Worm (Caenorhabditis elegans) whole organism, L4 larva: Measurements from ENCODE around the gene Y105C5B.5.

ENCODE experiments used
- F10B5.3 ChIP-seq: sonication (generic microtip); optimal IDR thresholded peaks from 2 replicates; lab custom pipeline; 2016; ENCODE audit warnings: mild to moderate bottlenecking, missing genetic modification characterization, missing compliant biosample characterization
- F26F4.8 ChIP-seq: fragments of 200-800 bp; sonication (Bioruptor generic); conservative IDR thresholded peaks from 2 replicates; pipeline ENCODE4 v1.3.6; 2022; ENCODE audit warnings: missing genetic modification characterization, missing compliant biosample characterization
- F37D6.2 ChIP-seq: sonication (generic microtip); optimal IDR thresholded peaks from 2 replicates; lab custom pipeline; 2016; ENCODE audit warnings: mild to moderate bottlenecking, missing genetic modification characterization, missing compliant biosample characterization
- F49E8.2 ChIP-seq: sonication (generic microtip); optimal IDR thresholded peaks from 2 replicates; lab custom pipeline; 2016; ENCODE audit warnings: missing compliant biosample characterization, mild to moderate bottlenecking, missing genetic modification characterization, borderline replicate concordance
- T20F7.1 ChIP-seq: fragments of 200-800 bp; sonication (Bioruptor generic); optimal IDR thresholded peaks from 2 replicates; lab custom pipeline; 2018; ENCODE audit warnings: mild to moderate bottlenecking, missing genetic modification characterization, missing compliant biosample characterization
- Y105C5A.15 ChIP-seq: fragments of 200-800 bp; sonication (Bioruptor generic); IDR thresholded peaks from 2 replicates; pipeline ENCODE4 v1.3.6; 2022; ENCODE audit warnings: missing genetic modification characterization, missing compliant biosample characterization
- ZK337.2 ChIP-seq: fragments of 200-800 bp; sonication (Bioruptor generic); IDR thresholded peaks from 2 replicates; pipeline ENCODE4 v1.3.6; 2022; ENCODE audit warnings: missing genetic modification reagents, missing genetic modification characterization, missing compliant biosample characterization
- aly-2 ChIP-seq: sonication (generic microtip); optimal IDR thresholded peaks from 2 replicates; lab custom pipeline; 2018; ENCODE audit warnings: missing biosample characterization, missing genetic modification characterization
- ama-1 ChIP-seq: fragments of 150-350 bp; optimal IDR thresholded peaks from 2 replicates; lab custom pipeline; 2014; ENCODE audit warnings: inconsistent platforms, mixed read lengths
- arid-1 ChIP-seq: fragments of 200-800 bp; sonication (Bioruptor generic); conservative IDR thresholded peaks from 2 replicates; pipeline ENCODE4 v1.3.6; 2022; ENCODE audit warnings: missing genetic modification reagents, missing genetic modification characterization, missing compliant biosample characterization
- ctbp-1 ChIP-seq: fragments of 200-800 bp; sonication (Bioruptor generic); IDR thresholded peaks from 2 replicates; pipeline ENCODE4 v1.3.6; 2022; ENCODE audit warnings: missing genetic modification reagents, missing genetic modification characterization, missing compliant biosample characterization
- daf-12 ChIP-seq: fragments of 150-350 bp; optimal IDR thresholded peaks from 2 replicates; lab custom pipeline; 2014; ENCODE audit warnings: missing biosample characterization, missing genetic modification reagents, missing genetic modification characterization
- daf-8 ChIP-seq: fragments of 200-800 bp; sonication (Bioruptor generic); IDR thresholded peaks from 2 replicates; pipeline ENCODE4 v1.3.6; 2022; ENCODE audit warnings: missing genetic modification characterization, missing compliant biosample characterization
- dpl-1 ChIP-seq: fragments of 150-350 bp; optimal IDR thresholded peaks from 2 replicates; lab custom pipeline; 2014; ENCODE audit warnings: missing biosample characterization, missing genetic modification reagents, missing genetic modification characterization
- duxl-1 ChIP-seq: sonication (generic microtip); optimal IDR thresholded peaks from 2 replicates; lab custom pipeline; 2016; ENCODE audit warnings: mild to moderate bottlenecking, missing genetic modification characterization, moderate library complexity, missing compliant biosample characterization; ENCODE audit not compliant: poor library complexity
- dve-1 ChIP-seq: sonication (generic microtip); optimal IDR thresholded peaks from 2 replicates; lab custom pipeline; 2017; ENCODE audit warnings: antibody characterized with exemption, mild to moderate bottlenecking, missing genetic modification characterization, missing compliant biosample characterization; ENCODE audit not compliant: insufficient read depth
- hif-1 ChIP-seq, 2 experiments: sonication (generic microtip); optimal IDR thresholded peaks; 2 replicates each; lab custom pipeline; 2016 to 2017; ENCODE audit warnings: missing compliant biosample characterization in 2 of 2, missing genetic modification characterization in 2 of 2, missing genetic modification reagents in 2 of 2, missing genotype in 2 of 2, mild to moderate bottlenecking in 1 of 2
- hlh-11 ChIP-seq: fragments of 200-800 bp; sonication (Bioruptor generic); optimal IDR thresholded peaks from 2 replicates; lab custom pipeline; 2018; ENCODE audit warnings: mild to moderate bottlenecking, missing genetic modification characterization, missing compliant biosample characterization
- hlh-30 ChIP-seq: sonication (generic microtip); optimal IDR thresholded peaks from 2 replicates; lab custom pipeline; 2017; ENCODE audit warnings: antibody characterized with exemption, mild to moderate bottlenecking, missing genetic modification characterization, missing compliant biosample characterization; ENCODE audit not compliant: insufficient read depth
- hmg-1.1 ChIP-seq: fragments of 200-800 bp; sonication (Bioruptor generic); IDR thresholded peaks from 2 replicates; pipeline ENCODE4 v1.3.6; 2022; ENCODE audit warnings: missing genetic modification reagents, missing genetic modification characterization, missing compliant biosample characterization
- lin-1 ChIP-seq: fragments of 200-800 bp; sonication (Bioruptor generic); IDR thresholded peaks from 2 replicates; pipeline ENCODE4 v1.3.6; 2022; ENCODE audit warnings: missing genetic modification reagents, missing genetic modification characterization, missing compliant biosample characterization
- lin-15B ChIP-seq: fragments of 150-350 bp; sonication (generic microtip); optimal IDR thresholded peaks from 3 replicates; lab custom pipeline; 2014; ENCODE audit warnings: missing biosample characterization, missing genetic modification characterization
- lin-39 ChIP-seq: fragments of 150-350 bp; optimal IDR thresholded peaks from 2 replicates; lab custom pipeline; 2014; ENCODE audit warnings: missing biosample characterization, missing genetic modification reagents, missing genetic modification characterization
- lir-3 ChIP-seq: sonication (generic microtip); optimal IDR thresholded peaks from 2 replicates; lab custom pipeline; 2016; ENCODE audit warnings: mild to moderate bottlenecking, missing genetic modification characterization, missing compliant biosample characterization
- madf-5 ChIP-seq, 2 experiments: fragments of 200-800 bp; sonication (Bioruptor generic); IDR thresholded peaks; 2 replicates each; pipeline ENCODE4 v1.3.6; 2022; ENCODE audit warnings: missing compliant biosample characterization in 2 of 2, missing genetic modification characterization in 2 of 2
- mdl-1 ChIP-seq, 2 experiments: fragments of 150-350 bp in 1 of 2; sonication (generic microtip) in 1 of 2; optimal IDR thresholded peaks; 2 replicates each; lab custom pipeline; 2014 to 2017; ENCODE audit warnings: missing biosample characterization in 2 of 2, missing genetic modification characterization in 2 of 2
- mdt-29 ChIP-seq: fragments of 200-800 bp; sonication (Bioruptor generic); IDR thresholded peaks from 2 replicates; pipeline ENCODE4 v1.3.6; 2022; ENCODE audit warnings: missing genetic modification reagents, missing genetic modification characterization, missing compliant biosample characterization
- mes-2 ChIP-seq: sonication (generic microtip); optimal IDR thresholded peaks from 2 replicates; lab custom pipeline; 2016; ENCODE audit warnings: missing genotype, mild to moderate bottlenecking, missing genetic modification characterization, missing compliant biosample characterization; ENCODE audit not compliant: poor library complexity, severe bottlenecking
- mxl-2 ChIP-seq: fragments of 200-800 bp; sonication (Bioruptor generic); conservative IDR thresholded peaks from 2 replicates; pipeline ENCODE4 v1.3.6; 2022; ENCODE audit warnings: missing genetic modification reagents, missing genetic modification characterization, missing compliant biosample characterization
- mxl-3 ChIP-seq: fragments of 200-800 bp; sonication (Bioruptor generic); optimal IDR thresholded peaks from 2 replicates; lab custom pipeline; 2018; ENCODE audit warnings: mild to moderate bottlenecking, missing genetic modification characterization, missing compliant biosample characterization
- nhr-11 ChIP-seq: fragments of 150-350 bp; optimal IDR thresholded peaks from 2 replicates; lab custom pipeline; 2014; ENCODE audit warnings: missing biosample characterization, missing genetic modification characterization
- nhr-111 ChIP-seq: fragments of 200-800 bp; sonication (Bioruptor generic); optimal IDR thresholded peaks from 2 replicates; lab custom pipeline; 2018; ENCODE audit warnings: mild to moderate bottlenecking, missing genetic modification characterization, missing compliant biosample characterization
- nhr-237 ChIP-seq: sonication (generic microtip); optimal IDR thresholded peaks from 2 replicates; lab custom pipeline; 2017; ENCODE audit warnings: missing biosample characterization, missing genetic modification characterization
- nhr-28 ChIP-seq: fragments of 150-350 bp; optimal IDR thresholded peaks from 2 replicates; lab custom pipeline; 2014; ENCODE audit warnings: missing biosample characterization, missing genetic modification characterization
- nhr-76 ChIP-seq: fragments of 150-350 bp; optimal IDR thresholded peaks from 2 replicates; lab custom pipeline; 2014; ENCODE audit warnings: missing biosample characterization, missing genetic modification characterization
- nhr-77 ChIP-seq: fragments of 150-350 bp; optimal IDR thresholded peaks from 2 replicates; lab custom pipeline; 2014; ENCODE audit warnings: missing biosample characterization, missing genetic modification characterization
- pha-4 ChIP-seq, 2 experiments: fragments of 150-350 bp in 1 of 2; fragments of 200-800 bp in 1 of 2; sonication (Bioruptor generic) in 1 of 2; IDR thresholded peaks in 1 of 2; optimal IDR thresholded peaks in 1 of 2; 2 replicates each; pipeline versions ENCODE4 v1.3.6 to Lab custom; 2014 to 2022; ENCODE audit warnings: missing genetic modification characterization in 2 of 2, missing genetic modification reagents in 2 of 2, missing biosample characterization in 1 of 2, missing compliant biosample characterization in 1 of 2
- php-3 ChIP-seq: fragments of 200-800 bp; sonication (Bioruptor generic); IDR thresholded peaks from 2 replicates; pipeline ENCODE4 v1.3.6; 2022; ENCODE audit warnings: missing genetic modification reagents, missing genetic modification characterization, missing compliant biosample characterization
- set-16 ChIP-seq: fragments of 200-800 bp; sonication (Bioruptor generic); IDR thresholded peaks from 2 replicates; pipeline ENCODE4 v1.3.6; 2022; ENCODE audit warnings: missing genetic modification reagents, missing genetic modification characterization, missing compliant biosample characterization
- skn-1 ChIP-seq: fragments of 150-350 bp; optimal IDR thresholded peaks from 2 replicates; lab custom pipeline; 2014; ENCODE audit warnings: missing biosample characterization, missing genetic modification characterization
- snpc-1.2 ChIP-seq: fragments of 200-800 bp; sonication (Bioruptor generic); IDR thresholded peaks from 2 replicates; pipeline ENCODE4 v1.3.6; 2022; ENCODE audit warnings: missing genetic modification reagents, missing genetic modification characterization, missing compliant biosample characterization
- tra-1 ChIP-seq: fragments of 200-800 bp; sonication (Bioruptor generic); IDR thresholded peaks from 2 replicates; pipeline ENCODE4 v1.3.6; 2022; ENCODE audit warnings: missing genetic modification reagents, missing genetic modification characterization, missing compliant biosample characterization
- unc-130 ChIP-seq: sonication (generic microtip); optimal IDR thresholded peaks from 2 replicates; lab custom pipeline; 2016; ENCODE audit warnings: missing genetic modification reagents, missing genetic modification characterization, missing compliant biosample characterization
- unc-39 ChIP-seq: sonication (generic microtip); optimal IDR thresholded peaks from 2 replicates; lab custom pipeline; 2017; ENCODE audit warnings: missing biosample characterization, missing genetic modification characterization
- zag-1 ChIP-seq: fragments of 150-350 bp; optimal IDR thresholded peaks from 2 replicates; lab custom pipeline; 2014; ENCODE audit warnings: missing biosample characterization, missing genetic modification characterization
- zfp-3 ChIP-seq: fragments of 200-800 bp; sonication (Bioruptor generic); conservative IDR thresholded peaks from 2 replicates; pipeline ENCODE4 v1.3.6; 2022; ENCODE audit warnings: missing genetic modification reagents, missing genetic modification characterization, missing compliant biosample characterization
- zip-11 ChIP-seq: fragments of 200-800 bp; sonication (Bioruptor generic); IDR thresholded peaks from 2 replicates; pipeline ENCODE4 v1.3.6; 2022; ENCODE audit warnings: missing genetic modification characterization, missing compliant biosample characterization
- zip-2 ChIP-seq: fragments of 150-350 bp; optimal IDR thresholded peaks from 2 replicates; lab custom pipeline; 2014; ENCODE audit warnings: missing biosample characterization, missing genetic modification characterization
- ztf-7 ChIP-seq: fragments of 150-350 bp; optimal IDR thresholded peaks from 2 replicates; lab custom pipeline; 2014; ENCODE audit warnings: missing biosample characterization, missing genetic modification characterization

The Y105C5B.5 gene

ce11 chrIV:15931833-15932232 lies 30.8 kb upstream of the Y105C5B.5 start (continued):
- TF ChIP-seq Y105C5A.15 (GFP tag; lab: Robert Waterston, UW) (0 out of 2 replicates have a peak, but pooled peaks have one; percentile 46), hmg-1.1 (GFP tag; lab: Robert Waterston, UW) (peak; percentile 68), nhr-111 (peak; percentile 84), hlh-30 (tag; lab: Kevin White, UChicago) (peak; percentile 87), lin-1 (GFP tag; lab: Robert Waterston, UW) (no peak)

- peak; percentile 47; the same call in 1 of the 2 replicates for TF ChIP-seq ctbp-1 (GFP tag; lab: Robert Waterston, UW)
- TF ChIP-seq zip-11 = no peak
- peak; percentile 23 for TF ChIP-seq nhr-28 (tag; lab: Kevin White, UChicago)
- no peak; the same call in 1 of the 2 replicates for TF ChIP-seq set-16 (GFP tag; lab: Robert Waterston, UW)
- TF ChIP-seq dve-1 (tag; lab: Kevin White, UChicago) = peak; percentile 28
- TF ChIP-seq php-3 = no peak
- peak in 1 of 2 experiments; percentile 31 for TF ChIP-seq hif-1 (tag; optimal IDR thresholded peaks at IDR 0.05; lab: Kevin White, UChicago)
- no peak for TF ChIP-seq ztf-7
- TF ChIP-seq F37D6.2 (tag; lab: Kevin White, UChicago) = no peak
- TF ChIP-seq pha-4 (GFP tag; IDR thresholded peaks at IDR 0.05; lab: Robert Waterston, UW) = peak; percentile 62; the same call in 1 of the 2 replicates
- no peak for TF ChIP-seq pha-4 (tag; optimal IDR thresholded peaks at IDR 0.05; lab: Kevin White, UChicago)
- no peak for TF ChIP-seq lin-39
- peak; percentile 62; the same call in 1 of the 2 replicates for TF ChIP-seq mdt-29 (GFP tag; lab: Robert Waterston, UW)
- TF ChIP-seq mdl-1 (tag; optimal IDR thresholded peaks at IDR 0.05; lab: Kevin White, UChicago) = peak in 1 of 2 experiments; percentile 44
- TF ChIP-seq duxl-1 = peak; percentile 72
- no peak for TF ChIP-seq nhr-237 (tag; lab: Kevin White, UChicago)
- no peak for TF ChIP-seq nhr-76
- no peak for TF ChIP-seq T20F7.1 (GFP tag; lab: Kevin White, UChicago)
- no peak for TF ChIP-seq unc-39 (tag; lab: Kevin White, UChicago)
- TF ChIP-seq ZK337.2 (GFP tag; lab: Robert Waterston, UW) = no peak
- no peak for TF ChIP-seq F10B5.3
- no peak for TF ChIP-seq lin-15B (tag; lab: Kevin White, UChicago)
- no peak for TF ChIP-seq mes-2 (tag; lab: Kevin White, UChicago)
- no peak for TF ChIP-seq lir-3 (tag; lab: Kevin White, UChicago)
- TF ChIP-seq nhr-11 (tag; lab: Kevin White, UChicago) = no peak
- no peak for TF ChIP-seq aly-2 (tag; lab: Kevin White, UChicago)
- peak; percentile 66; the same call in 1 of the 2 replicates for TF ChIP-seq F26F4.8 (GFP tag; lab: Robert Waterston, UW)
- TF ChIP-seq skn-1 = no peak
- no peak for TF ChIP-seq zag-1 (tag; lab: Kevin White, UChicago)
- TF ChIP-seq F49E8.2 (tag; lab: Kevin White, UChicago) = no peak
- TF ChIP-seq hlh-11 = no peak
- TF ChIP-seq snpc-1.2 (GFP tag; lab: Robert Waterston, UW) = peak; percentile 99
- TF ChIP-seq arid-1 (GFP tag; lab: Robert Waterston, UW) = peak; percentile 50; the same call in 1 of the 2 replicates
- TF ChIP-seq mxl-2 (GFP tag; lab: Robert Waterston, UW) = 0 out of 2 replicates have a peak, but pooled peaks have one; percentile 19
- TF ChIP-seq unc-130 (GFP tag; lab: Kevin White, UChicago) = peak; percentile 34
- peak; percentile 68 for TF ChIP-seq zfp-3 (GFP tag; lab: Robert Waterston, UW)
- no peak for TF ChIP-seq daf-8 (GFP tag; lab: Robert Waterston, UW)
- peak; percentile 34 to 59; a peak in 1 of 4 replicates for TF ChIP-seq madf-5 (GFP tag; IDR thresholded peaks at IDR 0.05; lab: Robert Waterston, UW)
- peak; percentile 39; the same call in 1 of the 2 replicates for TF ChIP-seq tra-1 (GFP tag; lab: Robert Waterston, UW)
- no peak for TF ChIP-seq daf-12 (tag; lab: Kevin White, UChicago)
- no peak for TF ChIP-seq ama-1 (lab: Kevin White, UChicago)
- no peak for TF ChIP-seq dpl-1 (GFP tag; lab: Kevin White, UChicago)
- no peak for TF ChIP-seq zip-2 (tag; lab: Kevin White, UChicago)
- TF ChIP-seq nhr-77 (tag; lab: Kevin White, UChicago) = no peak
- peak; percentile 72 for TF ChIP-seq mxl-3 (GFP tag; lab: Kevin White, UChicago)
These were observed 30.2 kb upstream of the Y105C5B.5 start for ce11 chrIV:15931176-15931575.
